Worm (Caenorhabditis elegans) whole organism, early embryonic: ENCODE results near the gene sre-47.

ENCODE experiments used
- F13C5.2 ChIP-seq: sonication (generic microtip); optimal IDR thresholded peaks from 2 replicates; lab custom pipeline; 2017; ENCODE audit warnings: mild to moderate bottlenecking, missing genetic modification characterization, inconsistent platforms, missing compliant biosample characterization
- ama-1 ChIP-seq: fragments of 150-350 bp; optimal IDR thresholded peaks from 2 replicates; lab custom pipeline; 2014
- ceh-13 ChIP-seq: fragments of 200-800 bp; sonication (Bioruptor generic); optimal IDR thresholded peaks from 2 replicates; lab custom pipeline; 2018; ENCODE audit warnings: mild to moderate bottlenecking, missing genetic modification characterization, missing compliant biosample characterization
- ets-7 ChIP-seq: sonication (generic microtip); optimal IDR thresholded peaks from 2 replicates; lab custom pipeline; 2016; ENCODE audit warnings: missing genotype, missing genetic modification characterization, missing compliant biosample characterization
- flt-1 ChIP-seq: fragments of 200-800 bp; sonication (Bioruptor generic); IDR thresholded peaks from 2 replicates; pipeline ENCODE4 v1.3.6; 2022; ENCODE audit warnings: missing genetic modification characterization, missing compliant biosample characterization
- sea-1 ChIP-seq: fragments of 200-800 bp; sonication (Bioruptor generic); conservative IDR thresholded peaks from 2 replicates; pipeline ENCODE4 v1.3.6; 2022; ENCODE audit warnings: missing genetic modification characterization, missing compliant biosample characterization
- tbx-11 ChIP-seq: fragments of 200-800 bp; sonication (Bioruptor generic); IDR thresholded peaks from 2 replicates; pipeline ENCODE4 v1.3.6; 2022; ENCODE audit warnings: missing genetic modification characterization, missing compliant biosample characterization
- tbx-37 ChIP-seq: fragments of 200-800 bp; sonication (Bioruptor generic); conservative IDR thresholded peaks from 2 replicates; pipeline ENCODE4 v1.3.6; 2022; ENCODE audit warnings: missing genetic modification reagents, missing genetic modification characterization, missing compliant biosample characterization
- tra-4 ChIP-seq: sonication (generic microtip); optimal IDR thresholded peaks from 2 replicates; lab custom pipeline; 2017; ENCODE audit warnings: missing genetic modification characterization, missing compliant biosample characterization

ce11 chrII:13954979-13955378 is 29.5 kb downstream of the sre-47 start:
- no peak for TF ChIP-seq ama-1 (lab: Kevin White, UChicago)
- TF ChIP-seq ceh-13 (GFP tag; lab: Kevin White, UChicago) = no peak
- no peak for TF ChIP-seq sea-1
- no peak for TF ChIP-seq tbx-37 (GFP tag; lab: Robert Waterston, UW)
- no peak for TF ChIP-seq flt-1 (GFP tag; lab: Robert Waterston, UW)
- no peak for TF ChIP-seq tra-4 (tag; lab: Kevin White, UChicago)
- no peak for TF ChIP-seq ets-7 (tag; lab: Kevin White, UChicago)
- TF ChIP-seq tbx-11 = no peak
- TF ChIP-seq F13C5.2 = no peak
